Fruit fly (Drosophila melanogaster) whole organism, embryonic: ENCODE data around the gene Taf6.

Source experiments
- Asciz ChIP-seq: fragments of 200-800 bp; sonication (Bioruptor generic); optimal IDR thresholded peaks from 2 replicates; lab custom pipeline; 2017; ENCODE audit warnings: missing biosample characterization, mild to moderate bottlenecking, missing genetic modification characterization, missing genetic modification reagents
- CG10654 ChIP-seq: fragments of 200-800 bp; sonication (Bioruptor generic); optimal IDR thresholded peaks from 2 replicates; lab custom pipeline; 2016; ENCODE audit warnings: missing biosample characterization, missing genetic modification characterization
- CG11398 ChIP-seq: fragments of 200-800 bp; sonication (Bioruptor generic); optimal IDR thresholded peaks from 2 replicates; lab custom pipeline; 2016; ENCODE audit warnings: missing biosample characterization, missing genetic modification characterization
- CG13894 ChIP-seq: fragments of 200-800 bp; sonication (Bioruptor generic); optimal IDR thresholded peaks from 3 replicates; lab custom pipeline; 2018; ENCODE audit warnings: missing biosample characterization, mild to moderate bottlenecking, missing genetic modification characterization, moderate library complexity
- CG15011 ChIP-seq: fragments of 200-800 bp; sonication (Bioruptor generic); optimal IDR thresholded peaks from 3 replicates; lab custom pipeline; 2018; ENCODE audit warnings: missing biosample characterization, mild to moderate bottlenecking, missing genetic modification characterization
- CG15073 ChIP-seq: fragments of 200-800 bp; sonication (Bioruptor generic); optimal IDR thresholded peaks from 2 replicates; lab custom pipeline; 2016; ENCODE audit warnings: missing biosample characterization, missing genetic modification characterization
- CG17361 ChIP-seq: fragments of 200-800 bp; sonication (Bioruptor generic); IDR thresholded peaks from 3 replicates; pipeline ENCODE4 v1.3.6; 2022; ENCODE audit warnings: missing biosample characterization, missing genetic modification characterization
- CG1832 ChIP-seq: fragments of 200-800 bp; sonication (Bioruptor generic); optimal IDR thresholded peaks from 2 replicates; lab custom pipeline; 2017; ENCODE audit warnings: missing biosample characterization, mild to moderate bottlenecking, missing genetic modification characterization, inconsistent platforms
- CG18599 ChIP-seq: fragments of 200-800 bp; sonication (Bioruptor generic); optimal IDR thresholded peaks from 3 replicates; lab custom pipeline; 2017; ENCODE audit warnings: missing biosample characterization, missing genetic modification characterization, mild to moderate bottlenecking, moderate library complexity, missing genetic modification reagents
- CG18764 ChIP-seq: fragments of 200-800 bp; sonication (Bioruptor generic); optimal IDR thresholded peaks from 3 replicates; lab custom pipeline; 2016; ENCODE audit warnings: missing biosample characterization, missing genetic modification characterization
- CG2712 ChIP-seq: fragments of 200-800 bp; optimal IDR thresholded peaks from 3 replicates; lab custom pipeline; 2019; ENCODE audit warnings: missing biosample characterization, mild to moderate bottlenecking, missing genetic modification characterization, moderate library complexity
- CG31224 ChIP-seq: fragments of 200-800 bp; sonication (Bioruptor generic); IDR thresholded peaks from 2 replicates; pipeline ENCODE4 v1.3.6; 2022; ENCODE audit warnings: missing biosample characterization, missing genetic modification characterization
- CG4282 ChIP-seq: fragments of 200-800 bp; sonication (Bioruptor generic); optimal IDR thresholded peaks from 2 replicates; lab custom pipeline; 2016; ENCODE audit warnings: missing biosample characterization, missing genetic modification characterization
- CG4424 ChIP-seq: fragments of 200-800 bp; sonication (Bioruptor generic); optimal IDR thresholded peaks from 3 replicates; lab custom pipeline; 2016; ENCODE audit warnings: missing biosample characterization, missing genetic modification characterization
- CG5953 ChIP-seq: fragments of 200-800 bp; sonication (Bioruptor generic); IDR thresholded peaks from 2 replicates; pipeline ENCODE4 v1.3.6; 2022; ENCODE audit warnings: missing biosample characterization, missing genetic modification characterization
- D ChIP-seq, 2 experiments: fragments of 200-800 bp in 1 of 2; fragments of >200 bp in 1 of 2; sonication (Bioruptor generic) in 1 of 2; optimal IDR thresholded peaks; 2 replicates in 1 of 2; 3 replicates in 1 of 2; lab custom pipeline; 2017; ENCODE audit warnings: mild to moderate bottlenecking in 1 of 2, missing biosample characterization in 1 of 2, missing genetic modification characterization in 1 of 2, missing genetic modification reagents in 1 of 2
- Dref ChIP-seq: fragments of 200-800 bp; sonication (Bioruptor generic); IDR thresholded peaks from 2 replicates; pipeline ENCODE4 v1.3.6; 2022; ENCODE audit warnings: missing biosample characterization, missing genetic modification characterization
- E2f1 ChIP-seq: fragments of 200-800 bp; sonication (Bioruptor generic); IDR thresholded peaks from 2 replicates; pipeline ENCODE4 v1.3.6; 2022; ENCODE audit warnings: missing biosample characterization, missing genetic modification characterization
- Gug ChIP-seq: fragments of 200-800 bp; sonication (Bioruptor generic); IDR thresholded peaks from 4 replicates; pipeline ENCODE4 v1.3.6; 2022; ENCODE audit warnings: missing biosample characterization, missing genetic modification characterization
- Hand ChIP-seq: fragments of 200-800 bp; sonication (Bioruptor generic); optimal IDR thresholded peaks from 2 replicates; lab custom pipeline; 2017; ENCODE audit warnings: mild to moderate bottlenecking, missing biosample characterization, missing genetic modification reagents, missing genetic modification characterization
- Hr39 ChIP-seq: fragments of >200 bp; optimal IDR thresholded peaks from 2 replicates; lab custom pipeline; 2017
- Med ChIP-seq: fragments of 200-800 bp; sonication (Bioruptor generic); peaks from one replicate; lab custom pipeline; 2016; ENCODE audit warnings: missing biosample characterization, missing genetic modification characterization, mild to moderate bottlenecking, inconsistent platforms, moderate library complexity
- NC2α ChIP-seq: fragments of 200-800 bp; sonication (Bioruptor generic); optimal IDR thresholded peaks from 2 replicates; lab custom pipeline; 2016; ENCODE audit warnings: missing biosample characterization, missing genetic modification characterization
- Side ChIP-seq: fragments of 200-800 bp; sonication (Bioruptor generic); optimal IDR thresholded peaks from 2 replicates; lab custom pipeline; 2016; ENCODE audit warnings: missing biosample characterization, missing genetic modification characterization
- Sox100B ChIP-seq: fragments of 200-800 bp; sonication (Bioruptor generic); optimal IDR thresholded peaks from 3 replicates; lab custom pipeline; 2018; ENCODE audit warnings: missing biosample characterization, mild to moderate bottlenecking, missing genetic modification characterization
- Xbp1 ChIP-seq: fragments of 200-800 bp; sonication (Bioruptor generic); optimal IDR thresholded peaks from 3 replicates; lab custom pipeline; 2016; ENCODE audit warnings: missing biosample characterization, mild to moderate bottlenecking, missing genetic modification characterization
- YL-1 ChIP-seq: fragments of 200-800 bp; sonication (Bioruptor generic); optimal IDR thresholded peaks from 3 replicates; lab custom pipeline; 2017; ENCODE audit warnings: missing biosample characterization, mild to moderate bottlenecking, missing genetic modification characterization
- cg ChIP-seq: fragments of 200-800 bp; sonication (Bioruptor generic); optimal IDR thresholded peaks from 3 replicates; lab custom pipeline; 2019; ENCODE audit warnings: missing biosample characterization, mild to moderate bottlenecking, missing genetic modification characterization, moderate library complexity
- crp ChIP-seq, 2 experiments: fragments of 200-800 bp; sonication (Bioruptor generic); optimal IDR thresholded peaks; 2 replicates in 1 of 2; 3 replicates in 1 of 2; lab custom pipeline; 2017; ENCODE audit warnings: missing biosample characterization in 2 of 2, missing genetic modification characterization in 2 of 2, mild to moderate bottlenecking in 1 of 2, moderate library complexity in 1 of 2
- cwo ChIP-seq: fragments of 200-800 bp; sonication (Bioruptor generic); optimal IDR thresholded peaks from 3 replicates; lab custom pipeline; 2017; ENCODE audit warnings: missing biosample characterization, missing genetic modification characterization, mild to moderate bottlenecking, moderate library complexity, missing genetic modification reagents
- esg ChIP-seq: fragments of 200-800 bp; sonication (Bioruptor generic); conservative IDR thresholded peaks from 2 replicates; pipeline ENCODE4 v1.3.6; 2022; ENCODE audit warnings: missing biosample characterization, missing genetic modification characterization
- ewg ChIP-seq: fragments of 200-800 bp; sonication (Bioruptor generic); optimal IDR thresholded peaks from 3 replicates; lab custom pipeline; 2017; ENCODE audit warnings: mild to moderate bottlenecking, missing biosample characterization, missing genetic modification reagents, missing genetic modification characterization
- exex ChIP-seq: fragments of 200-800 bp; sonication (Bioruptor generic); optimal IDR thresholded peaks from 4 replicates; lab custom pipeline; 2018; ENCODE audit warnings: missing biosample characterization, mild to moderate bottlenecking, missing genetic modification characterization, moderate library complexity
- fd96Cb ChIP-seq: fragments of 200-800 bp; sonication (Bioruptor generic); optimal IDR thresholded peaks from 2 replicates; lab custom pipeline; 2018; ENCODE audit warnings: missing biosample characterization, mild to moderate bottlenecking, missing genetic modification characterization, moderate library complexity
- grn ChIP-seq: fragments of 200-800 bp; sonication (Bioruptor generic); optimal IDR thresholded peaks from 3 replicates; lab custom pipeline; 2017; ENCODE audit warnings: missing biosample characterization, missing genetic modification characterization
- jigr1 ChIP-seq: fragments of 200-800 bp; sonication (Bioruptor generic); IDR thresholded peaks from 3 replicates; pipeline ENCODE4 v1.3.6; 2022; ENCODE audit warnings: missing biosample characterization, missing genetic modification characterization
- jumu ChIP-seq: fragments of 200-800 bp; sonication (Bioruptor generic); optimal IDR thresholded peaks from 3 replicates; lab custom pipeline; 2016; ENCODE audit warnings: missing biosample characterization, missing genetic modification characterization
- kah ChIP-seq: fragments of 200-800 bp; sonication (Bioruptor generic); optimal IDR thresholded peaks from 2 replicates; lab custom pipeline; 2018; ENCODE audit warnings: missing biosample characterization, mild to moderate bottlenecking, missing genetic modification characterization
- maf-S ChIP-seq: fragments of 200-800 bp; sonication (Bioruptor generic); optimal IDR thresholded peaks from 2 replicates; lab custom pipeline; 2016; ENCODE audit warnings: missing biosample characterization, missing genetic modification characterization
- pho ChIP-seq: fragments of 200-800 bp; sonication (Bioruptor generic); optimal IDR thresholded peaks from 2 replicates; lab custom pipeline; 2016; ENCODE audit warnings: missing biosample characterization, missing genetic modification characterization
- tin ChIP-seq: fragments of 200-800 bp; sonication (Bioruptor generic); optimal IDR thresholded peaks from 3 replicates; lab custom pipeline; 2016; ENCODE audit warnings: missing biosample characterization, missing genetic modification characterization
- tna ChIP-seq: fragments of 200-800 bp; sonication (Bioruptor generic); IDR thresholded peaks from 2 replicates; pipeline ENCODE4 v1.3.6; 2022; ENCODE audit warnings: missing biosample characterization, missing genetic modification characterization; ENCODE audit not compliant: partially characterized antibody
- toy ChIP-seq: fragments of 200-800 bp; sonication (Bioruptor generic); IDR thresholded peaks from 2 replicates; pipeline ENCODE4 v1.3.6; 2022; ENCODE audit warnings: missing biosample characterization, missing genetic modification characterization
- twi ChIP-seq: fragments of 200-800 bp; optimal IDR thresholded peaks from 2 replicates; lab custom pipeline; 2019; ENCODE audit warnings: missing biosample characterization, mild to moderate bottlenecking, missing genetic modification characterization, moderate library complexity
- unpg ChIP-seq: fragments of 200-800 bp; sonication (Bioruptor generic); optimal IDR thresholded peaks from 3 replicates; lab custom pipeline; 2018; ENCODE audit warnings: missing biosample characterization, mild to moderate bottlenecking, missing genetic modification characterization, moderate library complexity
- vnd ChIP-seq: fragments of 200-800 bp; sonication (Bioruptor generic); IDR thresholded peaks from 3 replicates; pipeline ENCODE4 v1.3.6; 2022; ENCODE audit warnings: missing biosample characterization, missing genetic modification characterization; ENCODE audit not compliant: partially characterized antibody
- wek ChIP-seq: fragments of 200-800 bp; sonication (Bioruptor generic); optimal IDR thresholded peaks from 3 replicates; lab custom pipeline; 2018; ENCODE audit warnings: missing biosample characterization, mild to moderate bottlenecking, missing genetic modification characterization, moderate library complexity
- wor ChIP-seq: fragments of 200-800 bp; sonication (Bioruptor generic); IDR thresholded peaks from 2 replicates; pipeline ENCODE4 v1.3.6; 2022; ENCODE audit warnings: missing biosample characterization, missing genetic modification characterization
- z ChIP-seq: fragments of 200-800 bp; sonication (Bioruptor generic); IDR thresholded peaks from 3 replicates; pipeline ENCODE4 v1.3.6; 2022; ENCODE audit warnings: missing biosample characterization, missing genetic modification characterization
- zf30C ChIP-seq: fragments of 200-800 bp; sonication (Bioruptor generic); optimal IDR thresholded peaks from 3 replicates; lab custom pipeline; 2018; ENCODE audit warnings: missing biosample characterization, mild to moderate bottlenecking, missing genetic modification characterization

The Taf6 gene

dm6 chr3L:19612172-19612571, 13.3 kb downstream of the Taf6 start, which contains the start of the genes Lon and PIG-F (continued):
- TF ChIP-seq CG11398 (peak; percentile 94), vnd (peak; percentile 60), pho (GFP tag; lab: Kevin White, UChicago) (peak; percentile 99), zf30C (GFP tag; lab: Kevin White, UChicago) (peak; percentile 63), jumu (GFP tag; lab: Kevin White, UChicago) (peak; percentile 98), CG18764 (GFP tag; lab: Kevin White, UChicago) (peak; percentile 98), Med (GFP tag; lab: Kevin White, UChicago) (peak; percentile 100), jigr1 (GFP tag; lab: Robert Waterston, UW) (peak; percentile 97), Hr39 (lab: Kevin White, UChicago) (no peak), tna (GFP tag; lab: Robert Waterston, UW) (no peak; the same call in 1 of the 2 replicates), kah (GFP tag; lab: Kevin White, UChicago) (peak; percentile 97), exex (peak; percentile 93), CG5953 (GFP tag; lab: Robert Waterston, UW) (peak; percentile 95), CG17361 (GFP tag; lab: Robert Waterston, UW) (peak; percentile 100), CG31224 (GFP tag; lab: Robert Waterston, UW) (peak; percentile 95), toy (peak; percentile 96), Gug (GFP tag; lab: Robert Waterston, UW) (peak; percentile 98), z (GFP tag; lab: Robert Waterston, UW) (peak; percentile 67; the same call in 2 of the 3 replicates), wor (GFP tag; lab: Robert Waterston, UW) (peak; percentile 98), CG15073 (peak; percentile 91), CG4282 (GFP tag; lab: Kevin White, UChicago) (peak; percentile 98), crp (GFP tag; optimal IDR thresholded peaks at IDR 0.05; lab: Kevin White, UChicago) (peak; percentile 46 to 78), maf-S (peak; percentile 98), cwo (GFP tag; lab: Kevin White, UChicago) (peak; percentile 96), CG13894 (tag; lab: Kevin White, UChicago) (peak; percentile 98), Side (peak; percentile 97), CG2712 (tag; lab: Kevin White, UChicago) (peak; percentile 99), tin (GFP tag; lab: Kevin White, UChicago) (peak; percentile 100), CG15011 (GFP tag; lab: Kevin White, UChicago) (peak; percentile 98), grn (GFP tag; lab: Kevin White, UChicago) (no peak), CG18599 (GFP tag; lab: Kevin White, UChicago) (peak; percentile 99), Asciz (peak; percentile 99), YL-1 (GFP tag; lab: Kevin White, UChicago) (peak; percentile 99), Xbp1 (GFP tag; lab: Kevin White, UChicago) (peak; percentile 99), wek (peak; percentile 87), E2f1 (GFP tag; lab: Robert Waterston, UW) (peak; percentile 98), Dref (GFP tag; lab: Robert Waterston, UW) (peak; percentile 43), unpg (GFP tag; lab: Kevin White, UChicago) (peak; percentile 99), CG10654 (GFP tag; lab: Kevin White, UChicago) (peak; percentile 99), fd96Cb (peak; percentile 99), CG4424 (peak; percentile 100), cg (GFP tag; lab: Kevin White, UChicago) (no peak), ewg (GFP tag; lab: Kevin White, UChicago) (peak; percentile 98), Sox100B (GFP tag; lab: Kevin White, UChicago) (peak; percentile 100), CG1832 (GFP tag; lab: Kevin White, UChicago) (no peak), esg (GFP tag; lab: Robert Waterston, UW) (peak; percentile 98), D (optimal IDR thresholded peaks at IDR 0.05; lab: Kevin White, UChicago) (no peak), D (GFP tag; optimal IDR thresholded peaks at IDR 0.05; lab: Kevin White, UChicago) (peak; percentile 99), twi (tag; lab: Kevin White, UChicago) (peak; percentile 99), NC2α (GFP tag; lab: Kevin White, UChicago) (peak; percentile 95), Hand (GFP tag; lab: Kevin White, UChicago) (peak; percentile 97)
